Worm (Caenorhabditis elegans) whole organism, L4 larva: ENCODE results near the gene K08F9.1.
"Not testable (repeated sequence)": the region's sequence is repeated elsewhere in the genome, so short reads cannot be mapped to it uniquely, and the experiment has no call there.

ENCODE experiments used
- D1046.2 ChIP-seq: fragments of 200-800 bp; sonication (Bioruptor generic); IDR thresholded peaks from 2 replicates; pipeline ENCODE4 v1.3.6; 2022; ENCODE audit warnings: missing genetic modification characterization, missing compliant biosample characterization
- Y75B8A.6 ChIP-seq: fragments of 200-800 bp; sonication (Bioruptor generic); IDR thresholded peaks from 2 replicates; pipeline ENCODE4 v1.3.6; 2022; ENCODE audit warnings: missing genetic modification reagents, missing genetic modification characterization, missing compliant biosample characterization
- ama-1 ChIP-seq: fragments of 150-350 bp; optimal IDR thresholded peaks from 2 replicates; lab custom pipeline; 2014; ENCODE audit warnings: inconsistent platforms, mixed read lengths
- daf-12 ChIP-seq: fragments of 150-350 bp; optimal IDR thresholded peaks from 2 replicates; lab custom pipeline; 2014; ENCODE audit warnings: missing biosample characterization, missing genetic modification reagents, missing genetic modification characterization
- mdl-1 ChIP-seq, 2 experiments: fragments of 150-350 bp in 1 of 2; sonication (generic microtip) in 1 of 2; optimal IDR thresholded peaks; 2 replicates each; lab custom pipeline; 2014 to 2017; ENCODE audit warnings: missing biosample characterization in 2 of 2, missing genetic modification characterization in 2 of 2
- nhr-237 ChIP-seq: sonication (generic microtip); optimal IDR thresholded peaks from 2 replicates; lab custom pipeline; 2017; ENCODE audit warnings: missing biosample characterization, missing genetic modification characterization
- snpc-1.2 ChIP-seq: fragments of 200-800 bp; sonication (Bioruptor generic); IDR thresholded peaks from 2 replicates; pipeline ENCODE4 v1.3.6; 2022; ENCODE audit warnings: missing genetic modification reagents, missing genetic modification characterization, missing compliant biosample characterization
- snpc-4 ChIP-seq: fragments of 150-350 bp; optimal IDR thresholded peaks from 2 replicates; lab custom pipeline; 2014; ENCODE audit warnings: missing biosample characterization, missing genetic modification characterization

DNA sequence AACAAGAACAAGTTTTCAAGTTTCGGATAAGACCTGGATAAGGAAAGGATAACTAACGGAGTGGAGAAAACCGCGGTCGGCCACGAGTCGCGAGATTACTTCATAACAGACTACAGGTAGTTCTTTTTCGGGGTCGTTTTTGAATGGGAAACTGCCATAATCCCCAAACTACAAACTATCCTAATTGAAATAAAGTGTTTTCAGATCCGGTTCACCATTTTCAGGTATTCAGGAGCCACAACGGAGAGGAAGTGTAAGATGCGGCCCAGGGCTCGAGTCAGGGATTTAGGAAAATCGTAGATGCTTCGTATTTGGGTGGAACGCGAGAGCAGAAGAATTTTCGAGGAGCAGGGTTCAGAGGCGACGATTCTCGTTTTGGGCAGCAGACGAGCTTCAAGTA, 27.2 kb downstream of the K08F9.1 start, which contains the start of gene T01G5.8:
- not testable (repeated sequence) for TF ChIP-seq ama-1 (lab: Kevin White, UChicago); nhr-237; mdl-1 (tag; optimal IDR thresholded peaks at IDR 0.05; lab: Kevin White, UChicago); snpc-1.2 (GFP tag; lab: Robert Waterston, UW); daf-12; D1046.2 (GFP tag; lab: Robert Waterston, UW); snpc-4 (tag; lab: Kevin White, UChicago); Y75B8A.6
